Worm (Caenorhabditis elegans): ENCODE data around the gene C47D12.4.

Gene C47D12.4

ce11 chrII:11642025-11642424 lies 39.5 kb upstream of the C47D12.4 start:
- TF ChIP-seq flt-1 (GFP tag; IDR thresholded peaks at IDR 0.05) (no peak), cog-1 (tag; optimal IDR thresholded peaks at IDR 0.05) (no peak), ref-1 (GFP tag; conservative IDR thresholded peaks at IDR 0.05) (no peak), ztf-23 (GFP tag; IDR thresholded peaks at IDR 0.05) (no peak), med-1 (GFP tag; optimal IDR thresholded peaks at IDR 0.05; ENCODE audit: insufficient read depth) (no peak), T22C8.4 (GFP tag; IDR thresholded peaks at IDR 0.05) (no peak), ztf-29 (GFP tag; IDR thresholded peaks at IDR 0.05) (no peak), tab-1 (GFP tag; IDR thresholded peaks at IDR 0.05) (no peak)

- TF ChIP-seq flt-1 (GFP tag; IDR thresholded peaks at IDR 0.05) = no peak
Observed at ce11 chrII:11642736-11643135, 38.8 kb upstream of the C47D12.4 start.

- no peak for TF ChIP-seq klf-2 (GFP tag; conservative IDR thresholded peaks at IDR 0.05)
Observed at ce11 chrII:11644535-11644934, 37.0 kb upstream of the C47D12.4 start.

- TF ChIP-seq ztf-23 (GFP tag; IDR thresholded peaks at IDR 0.05) = no peak
- no peak for TF ChIP-seq ref-1 (GFP tag; conservative IDR thresholded peaks at IDR 0.05)
- TF ChIP-seq T22C8.4 (GFP tag; IDR thresholded peaks at IDR 0.05) = no peak
- TF ChIP-seq flt-1 (GFP tag; IDR thresholded peaks at IDR 0.05) = no peak
- no peak for TF ChIP-seq med-1 (GFP tag; optimal IDR thresholded peaks at IDR 0.05; ENCODE audit: insufficient read depth)
- TF ChIP-seq klf-2 (GFP tag; conservative IDR thresholded peaks at IDR 0.05) = no peak
- no peak for TF ChIP-seq tab-1 (GFP tag; IDR thresholded peaks at IDR 0.05)
- no peak for TF ChIP-seq cog-1 (tag; optimal IDR thresholded peaks at IDR 0.05)
- TF ChIP-seq ztf-29 (GFP tag; IDR thresholded peaks at IDR 0.05) = no peak
Observed at ce11 chrII:11645383-11645782, 36.2 kb upstream of the C47D12.4 start.

- no peak for TF ChIP-seq ztf-23 (GFP tag; IDR thresholded peaks at IDR 0.05)
- no peak for TF ChIP-seq cog-1 (tag; optimal IDR thresholded peaks at IDR 0.05)
- no peak for TF ChIP-seq ztf-29 (GFP tag; IDR thresholded peaks at IDR 0.05)
- TF ChIP-seq T22C8.4 (GFP tag; IDR thresholded peaks at IDR 0.05) = no peak
- no peak for TF ChIP-seq med-1 (GFP tag; optimal IDR thresholded peaks at IDR 0.05; ENCODE audit: insufficient read depth)
- no peak for TF ChIP-seq flt-1 (GFP tag; IDR thresholded peaks at IDR 0.05)
- no peak for TF ChIP-seq tab-1 (GFP tag; IDR thresholded peaks at IDR 0.05)
- TF ChIP-seq ref-1 (GFP tag; conservative IDR thresholded peaks at IDR 0.05) = no peak
- TF ChIP-seq klf-2 (GFP tag; conservative IDR thresholded peaks at IDR 0.05) = no peak
Observed at ce11 chrII:11646276-11646797, 35.2 kb upstream of the C47D12.4 start, which contains the start of gene ghi-1. Gene ghi-1 (plus strand): TSS chrII:11646747.

- TF ChIP-seq med-1 (GFP tag; optimal IDR thresholded peaks at IDR 0.05; ENCODE audit: insufficient read depth) (no peak), ref-1 (GFP tag; conservative IDR thresholded peaks at IDR 0.05) (no peak), T22C8.4 (GFP tag; IDR thresholded peaks at IDR 0.05) (no peak), ztf-29 (GFP tag; IDR thresholded peaks at IDR 0.05) (no peak), tab-1 (GFP tag; IDR thresholded peaks at IDR 0.05) (no peak), cog-1 (tag; optimal IDR thresholded peaks at IDR 0.05) (no peak), ztf-23 (GFP tag; IDR thresholded peaks at IDR 0.05) (no peak), klf-2 (GFP tag; conservative IDR thresholded peaks at IDR 0.05) (no peak), flt-1 (GFP tag; IDR thresholded peaks at IDR 0.05) (no peak)
Observed at ce11 chrII:11646874-11647273, 34.7 kb upstream of the C47D12.4 start.

- TF ChIP-seq tab-1 (GFP tag; IDR thresholded peaks at IDR 0.05) (no peak), ref-1 (GFP tag; conservative IDR thresholded peaks at IDR 0.05) (no peak), klf-2 (GFP tag; conservative IDR thresholded peaks at IDR 0.05) (no peak), T22C8.4 (GFP tag; IDR thresholded peaks at IDR 0.05) (no peak)
Observed at ce11 chrII:11649239-11649638, 32.3 kb upstream of the C47D12.4 start.

- TF ChIP-seq med-1 (GFP tag; optimal IDR thresholded peaks at IDR 0.05; ENCODE audit: insufficient read depth) (no peak), cog-1 (tag; optimal IDR thresholded peaks at IDR 0.05) (no peak), flt-1 (GFP tag; IDR thresholded peaks at IDR 0.05) (no peak), ref-1 (GFP tag; conservative IDR thresholded peaks at IDR 0.05) (no peak), ztf-29 (GFP tag; IDR thresholded peaks at IDR 0.05) (no peak), T22C8.4 (GFP tag; IDR thresholded peaks at IDR 0.05) (no peak), klf-2 (GFP tag; conservative IDR thresholded peaks at IDR 0.05) (no peak), tab-1 (GFP tag; IDR thresholded peaks at IDR 0.05) (no peak), ztf-23 (GFP tag; IDR thresholded peaks at IDR 0.05) (no peak)
Observed at ce11 chrII:11650975-11651588, 30.5 kb upstream of the C47D12.4 start, which contains the start of gene coa-7. Gene coa-7 (minus strand): TSS chrII:11651148.

- no peak for TF ChIP-seq flt-1 (GFP tag; IDR thresholded peaks at IDR 0.05)
- TF ChIP-seq med-1 (GFP tag; optimal IDR thresholded peaks at IDR 0.05; ENCODE audit: insufficient read depth) = no peak
- no peak for TF ChIP-seq T22C8.4 (GFP tag; IDR thresholded peaks at IDR 0.05)
- no peak for TF ChIP-seq klf-2 (GFP tag; conservative IDR thresholded peaks at IDR 0.05)
- no peak for TF ChIP-seq ztf-29 (GFP tag; IDR thresholded peaks at IDR 0.05)
- no peak for TF ChIP-seq ztf-23 (GFP tag; IDR thresholded peaks at IDR 0.05)
- TF ChIP-seq ref-1 (GFP tag; conservative IDR thresholded peaks at IDR 0.05) = no peak
- no peak for TF ChIP-seq cog-1 (tag; optimal IDR thresholded peaks at IDR 0.05)
- no peak for TF ChIP-seq tab-1 (GFP tag; IDR thresholded peaks at IDR 0.05)
Observed at ce11 chrII:11652125-11652524, 29.4 kb upstream of the C47D12.4 start.

ce11 chrII:11652679-11653174 lies 28.8 kb upstream of the C47D12.4 start, which contains the start of the genes rad-23 and rpn-12:
Gene rad-23 (minus strand): TSS chrII:11652729.
Gene rpn-12 (plus strand): TSS chrII:11653124.
- no peak for TF ChIP-seq T22C8.4 (GFP tag; IDR thresholded peaks at IDR 0.05)
- peak; percentile 32 for TF ChIP-seq cog-1 (tag; optimal IDR thresholded peaks at IDR 0.05)
- no peak for TF ChIP-seq med-1 (GFP tag; optimal IDR thresholded peaks at IDR 0.05; ENCODE audit: insufficient read depth)
- no peak for TF ChIP-seq klf-2 (GFP tag; conservative IDR thresholded peaks at IDR 0.05)
- no peak for TF ChIP-seq ztf-29 (GFP tag; IDR thresholded peaks at IDR 0.05)

Data from whole organism, midembryonic.